ENCODE assay signal across 2 fruit fly cellular contexts in the genomic region with DNA sequence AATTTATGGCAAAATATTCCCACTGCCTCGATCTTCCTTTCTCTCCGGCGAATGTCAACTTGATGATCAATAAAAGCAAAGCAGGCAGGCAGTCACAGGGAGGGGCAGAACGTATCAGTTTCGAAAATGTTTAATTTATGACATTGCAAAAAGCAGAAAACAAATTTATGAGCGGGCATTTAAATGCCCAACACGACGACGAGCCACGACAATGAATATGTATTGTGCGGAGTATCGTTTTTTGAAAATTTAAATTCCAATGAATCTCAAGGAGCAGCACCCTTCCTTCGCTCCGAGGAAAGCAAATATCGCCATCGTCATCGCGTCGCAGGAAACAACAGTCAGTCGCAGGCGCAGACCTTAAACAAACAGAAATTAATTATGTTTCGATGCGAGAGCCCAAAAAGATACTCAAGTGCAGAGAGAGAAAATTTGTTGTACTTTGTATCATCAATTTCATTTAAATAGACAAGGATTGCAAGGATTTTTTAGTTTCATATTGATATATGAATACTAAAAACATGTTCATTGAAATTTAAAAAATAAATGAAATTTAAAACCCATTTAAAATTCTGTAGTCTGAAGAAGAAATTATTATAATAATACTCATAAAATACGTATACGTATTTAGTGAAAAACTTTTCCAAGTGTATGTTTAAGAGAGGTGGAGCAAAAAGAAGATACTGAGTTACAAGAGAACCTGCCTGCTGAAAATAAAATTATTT.
TF ChIP-seq lines count a peak whose summit lies in the region.

No protein-coding gene starts in this region.

TF ChIP-seq in whole organism, embryonic, 481 proteins besides CTCF, POLR2A, EP300 and RAD21 (continued from another document and continues in another):
- peak; percentile 24 for TF ChIP-seq CG2875 (GFP tag; optimal IDR thresholded peaks at IDR 0.05; lab: Kevin White, UChicago)
- no peak for TF ChIP-seq CG31365 (tag; optimal IDR thresholded peaks at IDR 0.05; lab: Kevin White, UChicago)
- TF ChIP-seq TFAM (GFP tag; optimal IDR thresholded peaks at IDR 0.05; lab: Kevin White, UChicago): no peak
- peak; percentile 13; the same call in 1 of the 2 replicates for TF ChIP-seq slbo (GFP tag; IDR thresholded peaks at IDR 0.05; lab: Robert Waterston, UW)
- no peak for TF ChIP-seq pzg (GFP tag; optimal IDR thresholded peaks at IDR 0.05; lab: Kevin White, UChicago)
- no peak for TF ChIP-seq insv (GFP tag; optimal IDR thresholded peaks at IDR 0.05; lab: Kevin White, UChicago)
- no peak for TF ChIP-seq emc (GFP tag; optimal IDR thresholded peaks at IDR 0.05; lab: Kevin White, UChicago)
- TF ChIP-seq vfl (GFP tag; optimal IDR thresholded peaks at IDR 0.05; lab: Kevin White, UChicago): no peak
- peak; percentile 54 for TF ChIP-seq CG17385 (GFP tag; optimal IDR thresholded peaks at IDR 0.05; lab: Kevin White, UChicago)
- no peak for TF ChIP-seq pfk (GFP tag; optimal IDR thresholded peaks at IDR 0.05; lab: Kevin White, UChicago)
- TF ChIP-seq da (GFP tag; optimal IDR thresholded peaks at IDR 0.05; lab: Kevin White, UChicago): no peak
- peak; percentile 60 for TF ChIP-seq zen (tag; optimal IDR thresholded peaks at IDR 0.05; lab: Kevin White, UChicago)
- TF ChIP-seq CG12104 (GFP tag; optimal IDR thresholded peaks at IDR 0.05; lab: Kevin White, UChicago): peak; percentile 7
- TF ChIP-seq CG3726 (GFP tag; IDR thresholded peaks at IDR 0.05; lab: Robert Waterston, UW): no peak
- TF ChIP-seq CG3163 (GFP tag; optimal IDR thresholded peaks at IDR 0.05; lab: Kevin White, UChicago): no peak
- no peak for TF ChIP-seq disco-r (GFP tag; optimal IDR thresholded peaks at IDR 0.05; lab: Kevin White, UChicago)
- TF ChIP-seq Spps (tag; optimal IDR thresholded peaks at IDR 0.05; lab: Kevin White, UChicago): peak; percentile 66
- peak; percentile 78 for TF ChIP-seq unpg (GFP tag; optimal IDR thresholded peaks at IDR 0.05; lab: Kevin White, UChicago)
- TF ChIP-seq Six4 (GFP tag; optimal IDR thresholded peaks at IDR 0.05; lab: Kevin White, UChicago): peak; percentile 37
- TF ChIP-seq ERR (GFP tag; optimal IDR thresholded peaks at IDR 0.05; lab: Kevin White, UChicago): no peak
- TF ChIP-seq Adf1 (GFP tag; IDR thresholded peaks at IDR 0.05; lab: Robert Waterston, UW): no peak
- no peak for TF ChIP-seq NC2α (GFP tag; optimal IDR thresholded peaks at IDR 0.05; lab: Kevin White, UChicago)
- no peak for TF ChIP-seq CG6765 (GFP tag; optimal IDR thresholded peaks at IDR 0.05; lab: Kevin White, UChicago)
- TF ChIP-seq CG33213 (GFP tag; optimal IDR thresholded peaks at IDR 0.05; lab: Kevin White, UChicago): no peak
- TF ChIP-seq bab2 (GFP tag; optimal IDR thresholded peaks at IDR 0.05; lab: Kevin White, UChicago): no peak
- peak; percentile 85 for TF ChIP-seq CG9727 (GFP tag; optimal IDR thresholded peaks at IDR 0.05; lab: Kevin White, UChicago)
- no peak for TF ChIP-seq Doc2 (GFP tag; IDR thresholded peaks at IDR 0.05; lab: Robert Waterston, UW)
- TF ChIP-seq CG14710 (tag; optimal IDR thresholded peaks at IDR 0.05; lab: Kevin White, UChicago): peak; percentile 90
- TF ChIP-seq chinmo (GFP tag; IDR thresholded peaks at IDR 0.05; lab: Robert Waterston, UW; ENCODE audit: partially characterized antibody): no peak
- no peak for TF ChIP-seq CHES-1-like (GFP tag; optimal IDR thresholded peaks at IDR 0.05; lab: Kevin White, UChicago)
- no peak for TF ChIP-seq al (GFP tag; IDR thresholded peaks at IDR 0.05; lab: Robert Waterston, UW)
- peak; percentile 63 for TF ChIP-seq fd96Cb (tag; optimal IDR thresholded peaks at IDR 0.05; lab: Kevin White, UChicago)
- no peak for TF ChIP-seq chn (GFP tag; optimal IDR thresholded peaks at IDR 0.05; lab: Kevin White, UChicago)
- TF ChIP-seq Fer2 (tag; optimal IDR thresholded peaks at IDR 0.05; lab: Kevin White, UChicago): no peak
- no peak for TF ChIP-seq MTF-1 (GFP tag; optimal IDR thresholded peaks at IDR 0.05; lab: Kevin White, UChicago; ENCODE audit: borderline replicate concordance)
- peak; percentile 7 for TF ChIP-seq Nf-YC (tag; optimal IDR thresholded peaks at IDR 0.05; lab: Kevin White, UChicago)
- peak; percentile 87 for TF ChIP-seq CG8924 (tag; optimal IDR thresholded peaks at IDR 0.05; lab: Kevin White, UChicago)
- peak; percentile 68 for TF ChIP-seq Sox102F (GFP tag; optimal IDR thresholded peaks at IDR 0.05; lab: Kevin White, UChicago)
- TF ChIP-seq Ets65A (GFP tag; lab: Kevin White, UChicago): no peak
- no peak for TF ChIP-seq kni (GFP tag; optimal IDR thresholded peaks at IDR 0.05; lab: Kevin White, UChicago)
- no peak for TF ChIP-seq CG4617 (GFP tag; optimal IDR thresholded peaks at IDR 0.05; lab: Kevin White, UChicago; ENCODE audit: borderline replicate concordance)
- peak; percentile 45 for TF ChIP-seq Abd-B (GFP tag; optimal IDR thresholded peaks at IDR 0.05; lab: Kevin White, UChicago)
- peak; percentile 5 for TF ChIP-seq Med (GFP tag; lab: Kevin White, UChicago)
- TF ChIP-seq CG17568 (GFP tag; optimal IDR thresholded peaks at IDR 0.05; lab: Kevin White, UChicago): peak; percentile 8
- TF ChIP-seq MBD-R2 (GFP tag; IDR thresholded peaks at IDR 0.05; lab: Robert Waterston, UW): no peak
- TF ChIP-seq Fer3 (tag; optimal IDR thresholded peaks at IDR 0.05; lab: Kevin White, UChicago): peak; percentile 36
- TF ChIP-seq Taf1 (GFP tag; IDR thresholded peaks at IDR 0.05; lab: Robert Waterston, UW): no peak
- TF ChIP-seq CG43689 (GFP tag; IDR thresholded peaks at IDR 0.05; lab: Robert Waterston, UW): no peak
- peak; percentile 52; the same call in 1 of the 2 replicates for TF ChIP-seq stc (GFP tag; IDR thresholded peaks at IDR 0.05; lab: Robert Waterston, UW)
- no peak for TF ChIP-seq CG13894 (tag; optimal IDR thresholded peaks at IDR 0.05; lab: Kevin White, UChicago)
- TF ChIP-seq CG10431 (GFP tag; optimal IDR thresholded peaks at IDR 0.05; lab: Kevin White, UChicago): no peak
- no peak for TF ChIP-seq Nf-YA (GFP tag; IDR thresholded peaks at IDR 0.05; lab: Robert Waterston, UW)
- TF ChIP-seq H15 (GFP tag; IDR thresholded peaks at IDR 0.05; lab: Robert Waterston, UW): no peak
- no peak for TF ChIP-seq Myb (GFP tag; optimal IDR thresholded peaks at IDR 0.05; lab: Kevin White, UChicago)
- TF ChIP-seq jing (GFP tag; optimal IDR thresholded peaks at IDR 0.05; lab: Kevin White, UChicago): no peak
- TF ChIP-seq sr (GFP tag; IDR thresholded peaks at IDR 0.05; lab: Robert Waterston, UW): no peak
- TF ChIP-seq CG30431 (GFP tag; optimal IDR thresholded peaks at IDR 0.05; lab: Kevin White, UChicago): no peak
- TF ChIP-seq onecut (GFP tag; IDR thresholded peaks at IDR 0.05; lab: Robert Waterston, UW): no peak
- TF ChIP-seq CG17361 (GFP tag; IDR thresholded peaks at IDR 0.05; lab: Robert Waterston, UW): peak; percentile 88
- peak; percentile 78 for TF ChIP-seq grau (tag; optimal IDR thresholded peaks at IDR 0.05; lab: Kevin White, UChicago)
- TF ChIP-seq BEAF-32 (GFP tag; optimal IDR thresholded peaks at IDR 0.05; lab: Kevin White, UChicago): no peak
- TF ChIP-seq CG2129 (GFP tag; IDR thresholded peaks at IDR 0.05; lab: Robert Waterston, UW; ENCODE audit: partially characterized antibody): no peak
- TF ChIP-seq ase (GFP tag; IDR thresholded peaks at IDR 0.05; lab: Robert Waterston, UW): no peak
- TF ChIP-seq Hr78 (GFP tag; optimal IDR thresholded peaks at IDR 0.05; lab: Kevin White, UChicago): peak in 1 of 2 experiments; percentile 43

TF ChIP-seq in whole organism, prepupa, 60 proteins besides CTCF, POLR2A, EP300 and RAD21 (continued from another document):
- TF ChIP-seq esn (GFP tag; optimal IDR thresholded peaks at IDR 0.05; lab: Kevin White, UChicago): peak; percentile 86
- TF ChIP-seq CG31627 (GFP tag; optimal IDR thresholded peaks at IDR 0.05; lab: Kevin White, UChicago): peak; percentile 40
- no peak for TF ChIP-seq eg (GFP tag; IDR thresholded peaks at IDR 0.05; lab: Robert Waterston, UW)
- TF ChIP-seq CG6163 (GFP tag; IDR thresholded peaks at IDR 0.05; lab: Robert Waterston, UW): no peak; the same call in 2 of the 3 replicates
- TF ChIP-seq lz (GFP tag; optimal IDR thresholded peaks at IDR 0.05; lab: Kevin White, UChicago): peak; percentile 63
- TF ChIP-seq CG15336 (GFP tag; IDR thresholded peaks at IDR 0.05; lab: Robert Waterston, UW): peak; percentile 43
- peak; percentile 43 for TF ChIP-seq CG7368 (GFP tag; optimal IDR thresholded peaks at IDR 0.05; lab: Kevin White, UChicago)
- peak; percentile 41 for TF ChIP-seq pdm3 (GFP tag; optimal IDR thresholded peaks at IDR 0.05; lab: Kevin White, UChicago)
- peak; percentile 25 for TF ChIP-seq Ets21C (GFP tag; optimal IDR thresholded peaks at IDR 0.05; lab: Kevin White, UChicago)
- TF ChIP-seq CG8319 (GFP tag; optimal IDR thresholded peaks at IDR 0.05; lab: Kevin White, UChicago): peak; percentile 46
- peak; percentile 63 for TF ChIP-seq CG10669 (GFP tag; optimal IDR thresholded peaks at IDR 0.05; lab: Kevin White, UChicago)
- peak; percentile 54 for TF ChIP-seq CG8119 (GFP tag; IDR thresholded peaks at IDR 0.05; lab: Robert Waterston, UW)
- TF ChIP-seq achi (GFP tag; optimal IDR thresholded peaks at IDR 0.05; lab: Kevin White, UChicago): peak; percentile 66
- TF ChIP-seq CG11762 (GFP tag; optimal IDR thresholded peaks at IDR 0.05; lab: Kevin White, UChicago; ENCODE audit: insufficient read depth): peak; percentile 44
- no peak for TF ChIP-seq Hr4 (GFP tag; optimal IDR thresholded peaks at IDR 0.05; lab: Kevin White, UChicago)
- no peak for TF ChIP-seq Lpt (GFP tag; optimal IDR thresholded peaks at IDR 0.05; lab: Kevin White, UChicago)
- peak; percentile 21 for TF ChIP-seq fkh (GFP tag; optimal IDR thresholded peaks at IDR 0.05; lab: Kevin White, UChicago)
- TF ChIP-seq svp (GFP tag; lab: Kevin White, UChicago): peak; percentile 90
- no peak for TF ChIP-seq dac (GFP tag; optimal IDR thresholded peaks at IDR 0.05; lab: Kevin White, UChicago)
- no peak for TF ChIP-seq CG4318 (GFP tag; optimal IDR thresholded peaks at IDR 0.05; lab: Kevin White, UChicago)
- peak in 1 of 2 experiments; percentile 59 for TF ChIP-seq salr (GFP tag; optimal IDR thresholded peaks at IDR 0.05; lab: Kevin White, UChicago)
- peak; percentile 70 for TF ChIP-seq Smox (GFP tag; optimal IDR thresholded peaks at IDR 0.05; lab: Kevin White, UChicago)
- no peak for TF ChIP-seq CG6854 (GFP tag; optimal IDR thresholded peaks at IDR 0.05; lab: Kevin White, UChicago)
- no peak for TF ChIP-seq CG1621 (tag; optimal IDR thresholded peaks at IDR 0.05; lab: Kevin White, UChicago)
- peak; percentile 78 for TF ChIP-seq Ets96B (tag; optimal IDR thresholded peaks at IDR 0.05; lab: Kevin White, UChicago)
- peak; percentile 15 for TF ChIP-seq Sox14 (GFP tag; optimal IDR thresholded peaks at IDR 0.05; lab: Kevin White, UChicago)
- TF ChIP-seq CG11294 (GFP tag; IDR thresholded peaks at IDR 0.05; lab: Robert Waterston, UW): no peak
- TF ChIP-seq CG16779 (tag; optimal IDR thresholded peaks at IDR 0.05; lab: Kevin White, UChicago): no peak
- peak; percentile 6 for TF ChIP-seq fd85E (GFP tag; optimal IDR thresholded peaks at IDR 0.05; lab: Kevin White, UChicago)
- TF ChIP-seq CG3032 (tag; optimal IDR thresholded peaks at IDR 0.05; lab: Kevin White, UChicago): peak; percentile 83
- TF ChIP-seq Gug (GFP tag; IDR thresholded peaks at IDR 0.05; lab: Robert Waterston, UW): no peak
- TF ChIP-seq vri (GFP tag; optimal IDR thresholded peaks at IDR 0.05; lab: Kevin White, UChicago): peak; percentile 27
- peak; percentile 75 for TF ChIP-seq CG6808 (GFP tag; optimal IDR thresholded peaks at IDR 0.05; lab: Kevin White, UChicago)
- peak; percentile 31 to 66 for TF ChIP-seq ss (GFP tag; optimal IDR thresholded peaks at IDR 0.05; lab: Kevin White, UChicago)
- TF ChIP-seq Sox102F (GFP tag; optimal IDR thresholded peaks at IDR 0.05; lab: Kevin White, UChicago): peak; percentile 39
- peak; percentile 66 for TF ChIP-seq CG3919 (GFP tag; optimal IDR thresholded peaks at IDR 0.05; lab: Kevin White, UChicago)
- peak; percentile 78 for TF ChIP-seq CG34406 (GFP tag; optimal IDR thresholded peaks at IDR 0.05; lab: Kevin White, UChicago)
- peak; percentile 64 for TF ChIP-seq acj6 (GFP tag; optimal IDR thresholded peaks at IDR 0.05; lab: Kevin White, UChicago)
- TF ChIP-seq dsx (GFP tag; optimal IDR thresholded peaks at IDR 0.05; lab: Kevin White, UChicago; ENCODE audit: poor library complexity, severe bottlenecking): peak; percentile 76
